Fruit fly (Drosophila melanogaster) whole organism, pupa: Measurements from ENCODE around the gene olf413.
A peak's percentile ranks its signal among the peaks of the same experiment; 100 is the strongest.

Experiments
- CG10348 ChIP-seq: fragments of 200-800 bp; sonication (Bioruptor generic); IDR thresholded peaks from 2 replicates; pipeline ENCODE4 v1.3.6; 2022; ENCODE audit warnings: missing biosample characterization, missing genetic modification characterization
- CG12605 ChIP-seq: fragments of 200-800 bp; sonication (Bioruptor generic); IDR thresholded peaks from 2 replicates; pipeline ENCODE4 v1.3.6; 2022; ENCODE audit warnings: missing biosample characterization, missing genetic modification characterization
- CG13204 ChIP-seq: fragments of 200-800 bp; sonication (Bioruptor generic); optimal IDR thresholded peaks from 2 replicates; lab custom pipeline; 2018; ENCODE audit warnings: missing biosample characterization, mild to moderate bottlenecking, missing genetic modification characterization, moderate library complexity
- CG14655 ChIP-seq: fragments of 200-800 bp; sonication (Bioruptor generic); optimal IDR thresholded peaks from 3 replicates; lab custom pipeline; 2017; ENCODE audit warnings: mild to moderate bottlenecking, missing biosample characterization, missing genetic modification reagents, missing genetic modification characterization
- CG15710 ChIP-seq: fragments of 200-800 bp; sonication (Bioruptor generic); optimal IDR thresholded peaks from 2 replicates; lab custom pipeline; 2018; ENCODE audit warnings: missing biosample characterization, mild to moderate bottlenecking, missing genetic modification characterization, moderate library complexity
- CG17806 ChIP-seq: fragments of 200-800 bp; sonication (Bioruptor generic); optimal IDR thresholded peaks from 2 replicates; lab custom pipeline; 2018; ENCODE audit warnings: missing biosample characterization, mild to moderate bottlenecking, missing genetic modification characterization, moderate library complexity
- CG32121 ChIP-seq: fragments of 200-800 bp; sonication (Bioruptor generic); IDR thresholded peaks from 2 replicates; pipeline ENCODE4 v1.3.6; 2022; ENCODE audit warnings: missing biosample characterization, missing genetic modification characterization
- CG34367 ChIP-seq: fragments of 200-800 bp; sonication (Bioruptor generic); optimal IDR thresholded peaks from 2 replicates; lab custom pipeline; 2018; ENCODE audit warnings: missing biosample characterization, mild to moderate bottlenecking, missing genetic modification characterization
- CG4496 ChIP-seq: fragments of 200-800 bp; sonication (Bioruptor generic); IDR thresholded peaks from 3 replicates; pipeline ENCODE4 v1.3.6; 2022; ENCODE audit warnings: missing biosample characterization, missing genetic modification characterization
- CG8159 ChIP-seq: fragments of 200-800 bp; sonication (Bioruptor generic); optimal IDR thresholded peaks from 3 replicates; lab custom pipeline; 2018; ENCODE audit warnings: missing biosample characterization, mild to moderate bottlenecking, missing genetic modification characterization, moderate library complexity
- CG8301 ChIP-seq: fragments of 200-800 bp; sonication (Bioruptor generic); optimal IDR thresholded peaks from 2 replicates; lab custom pipeline; 2018; ENCODE audit warnings: missing biosample characterization, mild to moderate bottlenecking, missing genetic modification characterization
- CG9948 ChIP-seq: fragments of 200-800 bp; sonication (Bioruptor generic); optimal IDR thresholded peaks from 2 replicates; lab custom pipeline; 2018; ENCODE audit warnings: missing biosample characterization, mild to moderate bottlenecking, missing genetic modification characterization, moderate library complexity
- D1 ChIP-seq: fragments of 200-800 bp; sonication (Bioruptor generic); optimal IDR thresholded peaks from 2 replicates; lab custom pipeline; 2018; ENCODE audit warnings: missing biosample characterization, mild to moderate bottlenecking, missing genetic modification characterization, moderate library complexity
- EcR ChIP-seq: fragments of 200-800 bp; sonication (Bioruptor generic); optimal IDR thresholded peaks from 3 replicates; lab custom pipeline; 2019; ENCODE audit warnings: missing biosample characterization, missing genetic modification characterization, mild to moderate bottlenecking, moderate library complexity, missing genetic modification reagents
- Ets98B ChIP-seq: fragments of 200-800 bp; sonication (Bioruptor generic); IDR thresholded peaks from 2 replicates; pipeline ENCODE4 v1.3.6; 2022; ENCODE audit warnings: missing biosample characterization, missing genetic modification characterization
- Pif1A ChIP-seq: fragments of 200-800 bp; sonication (Bioruptor generic); optimal IDR thresholded peaks from 3 replicates; lab custom pipeline; 2016; ENCODE audit warnings: missing biosample characterization, missing genetic modification characterization
- Pif1B ChIP-seq: fragments of 200-800 bp; sonication (Bioruptor generic); optimal IDR thresholded peaks from 3 replicates; lab custom pipeline; 2016; ENCODE audit warnings: missing biosample characterization, missing genetic modification characterization
- Snoo ChIP-seq: fragments of 200-800 bp; sonication (Bioruptor generic); optimal IDR thresholded peaks from 3 replicates; lab custom pipeline; 2017; ENCODE audit warnings: missing biosample characterization, mild to moderate bottlenecking, missing genetic modification characterization, inconsistent platforms
- fd96Ca ChIP-seq: fragments of 200-800 bp; sonication (Bioruptor generic); IDR thresholded peaks from 3 replicates; pipeline ENCODE4 v1.3.6; 2022; ENCODE audit warnings: missing biosample characterization, missing genetic modification characterization
- gl ChIP-seq: fragments of 200-800 bp; sonication (Bioruptor generic); optimal IDR thresholded peaks from 2 replicates; lab custom pipeline; 2018; ENCODE audit warnings: missing biosample characterization, mild to moderate bottlenecking, missing genetic modification characterization
- rn ChIP-seq: fragments of 200-800 bp; sonication (Bioruptor generic); IDR thresholded peaks from 2 replicates; pipeline ENCODE4 v1.3.6; 2022; ENCODE audit warnings: missing biosample characterization, missing genetic modification characterization

The olf413 gene

dm6 chr3L:22179091-22179778, 43.3 kb downstream of the olf413 start:
- peak; percentile 30 for TF ChIP-seq CG14655 (GFP tag; lab: Kevin White, UChicago)
- TF ChIP-seq CG8159 (tag; lab: Kevin White, UChicago) = no peak
- 0 out of 3 replicates have a peak, but pooled peaks have one; percentile 7 for TF ChIP-seq CG4496
- TF ChIP-seq Pif1B (GFP tag; lab: Kevin White, UChicago) = no peak
- TF ChIP-seq CG17806 (tag; lab: Kevin White, UChicago) = peak; percentile 8
- TF ChIP-seq fd96Ca (GFP tag; lab: Robert Waterston, UW) = 0 out of 3 replicates have a peak, but pooled peaks have one; percentile 16
- no peak for TF ChIP-seq CG12605 (GFP tag; lab: Robert Waterston, UW)
- TF ChIP-seq, all 21 proteins: peak for 4

DNA sequence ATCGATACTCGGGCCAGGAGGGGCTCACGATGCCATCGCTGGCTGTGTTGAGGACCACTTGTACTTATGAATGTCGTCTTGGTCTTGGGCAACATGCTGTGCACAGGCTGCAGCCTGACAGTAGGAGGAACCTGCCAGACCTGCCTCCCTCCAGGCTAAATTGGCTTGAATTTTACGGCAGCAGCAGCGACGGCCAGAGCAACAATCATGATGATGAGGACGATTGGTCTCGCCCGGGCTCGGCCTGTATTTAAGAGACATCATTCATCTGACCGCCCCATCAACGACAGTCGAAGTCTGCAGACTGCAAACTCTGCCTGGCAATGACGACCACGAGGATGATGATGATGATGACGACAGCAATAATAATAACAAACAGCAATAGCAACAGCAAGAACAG, 45.7 kb downstream of the olf413 start:
- TF ChIP-seq CG4496 (no peak), CG13204 (GFP tag; lab: Kevin White, UChicago) (no peak), EcR (GFP tag; lab: Kevin White, UChicago) (no peak), CG34367 (no peak), CG10348 (GFP tag; lab: Robert Waterston, UW) (no peak), fd96Ca (GFP tag; lab: Robert Waterston, UW) (0 out of 3 replicates have a peak, but pooled peaks have one; percentile 22), gl (no peak)

dm6 chr3L:22186404-22186803, 50.5 kb downstream of the olf413 start:
- TF ChIP-seq CG32121 (no peak), CG14655 (GFP tag; lab: Kevin White, UChicago) (no peak), EcR (GFP tag; lab: Kevin White, UChicago) (no peak), CG4496 (no peak), CG17806 (tag; lab: Kevin White, UChicago) (no peak), Ets98B (GFP tag; lab: Robert Waterston, UW) (no peak), CG15710 (tag; lab: Kevin White, UChicago) (no peak), CG9948 (tag; lab: Kevin White, UChicago) (no peak), CG12605 (GFP tag; lab: Robert Waterston, UW) (no peak), CG34367 (no peak), CG13204 (GFP tag; lab: Kevin White, UChicago) (no peak), CG8301 (tag; lab: Kevin White, UChicago) (no peak), gl (no peak), fd96Ca (GFP tag; lab: Robert Waterston, UW) (no peak), Pif1B (GFP tag; lab: Kevin White, UChicago) (no peak), CG8159 (tag; lab: Kevin White, UChicago) (no peak)

DNA sequence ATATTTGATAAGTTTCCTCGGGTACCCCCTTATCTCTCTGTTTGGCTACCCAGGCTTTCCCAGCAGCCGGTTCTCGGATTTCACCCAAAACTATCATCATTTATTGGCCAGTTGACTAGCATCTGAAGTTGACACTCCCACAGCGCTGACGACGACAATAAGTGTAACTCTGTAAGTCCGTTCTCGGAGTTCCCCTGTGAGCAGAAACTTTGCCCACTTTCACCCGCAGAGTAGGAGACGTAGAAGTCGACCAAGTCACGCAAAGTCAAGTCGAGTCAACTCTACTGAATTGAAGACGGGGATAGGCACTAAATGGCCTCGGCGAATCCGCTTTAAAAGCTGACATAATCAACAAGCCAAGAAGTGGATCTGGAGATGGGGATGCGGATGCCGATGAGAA, 51.5 kb downstream of the olf413 start:
- TF ChIP-seq CG8159 (tag; lab: Kevin White, UChicago) (peak; percentile 1), D1 (tag; lab: Kevin White, UChicago) (no peak), CG4496 (0 out of 3 replicates have a peak, but pooled peaks have one; percentile 50), fd96Ca (GFP tag; lab: Robert Waterston, UW) (no peak), Pif1A (GFP tag; lab: Kevin White, UChicago) (no peak), CG9948 (tag; lab: Kevin White, UChicago) (peak; percentile 14), CG8301 (tag; lab: Kevin White, UChicago) (no peak), CG10348 (GFP tag; lab: Robert Waterston, UW) (no peak), CG34367 (no peak), rn (GFP tag; lab: Robert Waterston, UW) (no peak), CG32121 (no peak), CG17806 (tag; lab: Kevin White, UChicago) (peak; percentile 26), Pif1B (GFP tag; lab: Kevin White, UChicago) (no peak), CG12605 (GFP tag; lab: Robert Waterston, UW) (no peak), CG15710 (tag; lab: Kevin White, UChicago) (no peak), Snoo (tag; lab: Kevin White, UChicago) (no peak), CG14655 (GFP tag; lab: Kevin White, UChicago) (no peak), EcR (GFP tag; lab: Kevin White, UChicago) (no peak), Ets98B (GFP tag; lab: Robert Waterston, UW) (no peak), gl (no peak), CG13204 (GFP tag; lab: Kevin White, UChicago) (no peak)

- TF ChIP-seq Pif1B (GFP tag; lab: Kevin White, UChicago) = no peak
- TF ChIP-seq CG4496 = no peak
- peak; percentile 42 for TF ChIP-seq CG13204 (GFP tag; lab: Kevin White, UChicago)
- TF ChIP-seq CG8301 (tag; lab: Kevin White, UChicago) = no peak
- no peak for TF ChIP-seq CG14655 (GFP tag; lab: Kevin White, UChicago)
- TF ChIP-seq EcR (GFP tag; lab: Kevin White, UChicago) = peak; percentile 76
Observed at dm6 chr3L:22191055-22191877, 55.4 kb downstream of the olf413 start.
